Worm (Caenorhabditis elegans) whole organism, mixed stage, embryonic: ENCODE data around the gene ZC518.8.

Experiments used
- blmp-1 ChIP-seq: fragments of 150-350 bp; optimal IDR thresholded peaks from 2 replicates; lab custom pipeline; 2014; ENCODE audit warnings: missing biosample characterization, missing genetic modification characterization
- ceh-39 ChIP-seq: fragments of 150-350 bp; optimal IDR thresholded peaks from 2 replicates; lab custom pipeline; 2014; ENCODE audit warnings: missing biosample characterization, missing genetic modification characterization
- ceh-43 ChIP-seq: fragments of 200-800 bp; sonication (Bioruptor generic); optimal IDR thresholded peaks from 2 replicates; lab custom pipeline; 2018; ENCODE audit warnings: mild to moderate bottlenecking, missing genetic modification characterization, moderate library complexity, missing compliant biosample characterization
- ces-1 ChIP-seq: fragments of 150-350 bp; optimal IDR thresholded peaks from 2 replicates; lab custom pipeline; 2014; ENCODE audit warnings: missing biosample characterization, missing genetic modification reagents, missing genetic modification characterization
- cnd-1 ChIP-seq: fragments of 200-800 bp; sonication (Bioruptor generic); optimal IDR thresholded peaks from 2 replicates; lab custom pipeline; 2018; ENCODE audit warnings: mild to moderate bottlenecking, missing genetic modification characterization, missing compliant biosample characterization
- drap-1 ChIP-seq: fragments of 200-800 bp; sonication (Bioruptor generic); optimal IDR thresholded peaks from 3 replicates; lab custom pipeline; 2018; ENCODE audit warnings: mild to moderate bottlenecking, missing genetic modification characterization, missing compliant biosample characterization
- elt-1 ChIP-seq: sonication (generic microtip); optimal IDR thresholded peaks from 2 replicates; lab custom pipeline; 2017; ENCODE audit warnings: missing genetic modification characterization, mild to moderate bottlenecking, missing compliant biosample characterization, antibody characterized with exemption, moderate library complexity, borderline replicate concordance; ENCODE audit not compliant: insufficient read depth
- elt-3 ChIP-seq: fragments of 150-350 bp; optimal IDR thresholded peaks from 2 replicates; lab custom pipeline; 2014; ENCODE audit warnings: missing biosample characterization, missing genetic modification characterization
- ham-2 ChIP-seq: fragments of 200-800 bp; sonication (Bioruptor generic); optimal IDR thresholded peaks from 2 replicates; lab custom pipeline; 2018; ENCODE audit warnings: mild to moderate bottlenecking, missing genetic modification characterization, missing compliant biosample characterization
- hlh-1 ChIP-seq: fragments of 150-350 bp; optimal IDR thresholded peaks from 2 replicates; lab custom pipeline; 2014; ENCODE audit warnings: missing biosample characterization, missing genetic modification reagents, missing genetic modification characterization
- lin-32 ChIP-seq: fragments of 200-800 bp; sonication (Bioruptor generic); optimal IDR thresholded peaks from 2 replicates; lab custom pipeline; 2018; ENCODE audit warnings: mild to moderate bottlenecking, missing genetic modification characterization, missing compliant biosample characterization
- lsy-2 ChIP-seq: fragments of 150-350 bp; optimal IDR thresholded peaks from 2 replicates; lab custom pipeline; 2014; ENCODE audit warnings: missing biosample characterization, missing genetic modification characterization
- mab-5 ChIP-seq: fragments of 150-350 bp; optimal IDR thresholded peaks from 2 replicates; lab custom pipeline; 2014; ENCODE audit warnings: missing biosample characterization, missing genetic modification characterization
- mep-1 ChIP-seq: fragments of 150-350 bp; optimal IDR thresholded peaks from 2 replicates; lab custom pipeline; 2017; ENCODE audit warnings: missing biosample characterization, missing genetic modification reagents, missing genetic modification characterization, inconsistent platforms
- mls-2 ChIP-seq: sonication (generic microtip); optimal IDR thresholded peaks from 2 replicates; lab custom pipeline; 2016; ENCODE audit warnings: mild to moderate bottlenecking, missing genetic modification characterization, moderate library complexity, missing compliant biosample characterization
- nhr-12 ChIP-seq: fragments of 150-350 bp; optimal IDR thresholded peaks from 2 replicates; lab custom pipeline; 2014; ENCODE audit warnings: missing biosample characterization, missing genetic modification characterization
- nhr-2 ChIP-seq: fragments of 150-350 bp; optimal IDR thresholded peaks from 2 replicates; lab custom pipeline; 2014; ENCODE audit warnings: missing biosample characterization, missing genetic modification characterization
- nhr-76 ChIP-seq: sonication (generic microtip); optimal IDR thresholded peaks from 2 replicates; lab custom pipeline; 2017; ENCODE audit warnings: missing biosample characterization, missing genetic modification characterization
- sem-2 ChIP-seq: fragments of 200-800 bp; sonication (Bioruptor generic); optimal IDR thresholded peaks from 2 replicates; lab custom pipeline; 2018; ENCODE audit warnings: mild to moderate bottlenecking, missing genetic modification characterization, missing compliant biosample characterization
- snpc-4 ChIP-seq: fragments of 150-350 bp; optimal IDR thresholded peaks from 2 replicates; lab custom pipeline; 2014; ENCODE audit warnings: missing biosample characterization, missing genetic modification characterization
- tbx-8 ChIP-seq: fragments of 200-800 bp; sonication (Bioruptor generic); optimal IDR thresholded peaks from 2 replicates; lab custom pipeline; 2018; ENCODE audit warnings: mild to moderate bottlenecking, missing genetic modification characterization, moderate library complexity, missing compliant biosample characterization
- unc-120 ChIP-seq: sonication (generic microtip); optimal IDR thresholded peaks from 2 replicates; lab custom pipeline; 2017; ENCODE audit warnings: missing genetic modification characterization, missing compliant biosample characterization; ENCODE audit not compliant: poor library complexity, severe bottlenecking
- unc-39 ChIP-seq: fragments of 150-350 bp; optimal IDR thresholded peaks from 2 replicates; lab custom pipeline; 2014; ENCODE audit warnings: missing biosample characterization, missing genetic modification characterization
- unc-62 ChIP-seq: fragments of 150-350 bp; optimal IDR thresholded peaks from 2 replicates; lab custom pipeline; 2014; ENCODE audit warnings: missing biosample characterization, missing genetic modification reagents, missing genetic modification characterization
- zip-8 ChIP-seq: fragments of 150-350 bp; optimal IDR thresholded peaks from 2 replicates; lab custom pipeline; 2014; ENCODE audit warnings: missing biosample characterization, missing genetic modification characterization
- ztf-11 ChIP-seq: fragments of 150-350 bp; optimal IDR thresholded peaks from 2 replicates; lab custom pipeline; 2014; ENCODE audit warnings: missing biosample characterization, missing genetic modification characterization

Gene ZC518.8

ce11 chrIV:12350235-12350634, 11.5 kb downstream of the ZC518.8 start:
- TF ChIP-seq ces-1 (peak; percentile 23), sem-2 (GFP tag; lab: Kevin White, UChicago) (no peak), ztf-11 (tag; lab: Kevin White, UChicago) (no peak), elt-1 (tag; lab: Kevin White, UChicago) (no peak), drap-1 (GFP tag; lab: Kevin White, UChicago) (no peak)

- TF ChIP-seq elt-3 (tag; lab: Kevin White, UChicago) (no peak), cnd-1 (tag; lab: Kevin White, UChicago) (no peak), zip-8 (tag; lab: Kevin White, UChicago) (no peak), ztf-11 (tag; lab: Kevin White, UChicago) (no peak), mab-5 (no peak), mls-2 (tag; lab: Kevin White, UChicago) (no peak), blmp-1 (tag; lab: Kevin White, UChicago) (no peak), nhr-12 (tag; lab: Kevin White, UChicago) (no peak)
Measured at ce11 chrIV:12349639-12350038, 12.1 kb downstream of the ZC518.8 start, which contains the start of gene best-22. Gene best-22, plus strand, starts transcription at chrIV:12349939.

- no peak for TF ChIP-seq nhr-12 (tag; lab: Kevin White, UChicago)
- no peak for TF ChIP-seq hlh-1 (tag; lab: Kevin White, UChicago)
- TF ChIP-seq ceh-39: no peak
- TF ChIP-seq zip-8 (tag; lab: Kevin White, UChicago): no peak
- no peak for TF ChIP-seq lin-32 (GFP tag; lab: Kevin White, UChicago)
- no peak for TF ChIP-seq snpc-4 (tag; lab: Kevin White, UChicago)
- no peak for TF ChIP-seq lsy-2 (tag; lab: Kevin White, UChicago)
- no peak for TF ChIP-seq drap-1 (GFP tag; lab: Kevin White, UChicago)
- TF ChIP-seq elt-1 (tag; lab: Kevin White, UChicago): no peak
- no peak for TF ChIP-seq nhr-2
- TF ChIP-seq ham-2: no peak
Measured at ce11 chrIV:12340885-12341284, 20.8 kb downstream of the ZC518.8 start.

- TF ChIP-seq sem-2 (GFP tag; lab: Kevin White, UChicago) (no peak), unc-62 (no peak), mls-2 (tag; lab: Kevin White, UChicago) (no peak), tbx-8 (GFP tag; lab: Kevin White, UChicago) (no peak), ces-1 (no peak), blmp-1 (tag; lab: Kevin White, UChicago) (no peak), nhr-2 (no peak), zip-8 (tag; lab: Kevin White, UChicago) (no peak), unc-39 (tag; lab: Kevin White, UChicago) (no peak), unc-120 (tag; lab: Kevin White, UChicago) (no peak), snpc-4 (tag; lab: Kevin White, UChicago) (no peak)
Measured at ce11 chrIV:12336893-12337627, 24.6 kb downstream of the ZC518.8 start, which contains the start of the genes F19B6.10 and wht-5. Gene F19B6.10, plus strand, starts transcription at chrIV:12337193. Gene wht-5, plus strand, starts transcription at chrIV:12337577.

- TF ChIP-seq ceh-43 (GFP tag; lab: Kevin White, UChicago) (no peak), ceh-39 (no peak), hlh-1 (tag; lab: Kevin White, UChicago) (no peak)
Measured at ce11 chrIV:12335798-12336197, 25.9 kb downstream of the ZC518.8 start, which contains the start of gene F19B6.1. Gene F19B6.1, minus strand, starts transcription at chrIV:12336075.

ce11 chrIV:12335248-12335647, 26.5 kb downstream of the ZC518.8 start:
- TF ChIP-seq unc-120 (tag; lab: Kevin White, UChicago) (no peak), nhr-76 (tag; lab: Kevin White, UChicago) (no peak), elt-3 (tag; lab: Kevin White, UChicago) (no peak), blmp-1 (tag; lab: Kevin White, UChicago) (no peak)

- TF ChIP-seq sem-2 (GFP tag; lab: Kevin White, UChicago) (no peak), lin-32 (GFP tag; lab: Kevin White, UChicago) (no peak), ceh-39 (no peak), cnd-1 (tag; lab: Kevin White, UChicago) (no peak), ceh-43 (GFP tag; lab: Kevin White, UChicago) (no peak), mep-1 (no peak)
Measured at ce11 chrIV:12334708-12335107, 27.0 kb downstream of the ZC518.8 start.
